Fruit fly (Drosophila melanogaster): ENCODE results near the gene CG42709.

CG42709 gene

DNA sequence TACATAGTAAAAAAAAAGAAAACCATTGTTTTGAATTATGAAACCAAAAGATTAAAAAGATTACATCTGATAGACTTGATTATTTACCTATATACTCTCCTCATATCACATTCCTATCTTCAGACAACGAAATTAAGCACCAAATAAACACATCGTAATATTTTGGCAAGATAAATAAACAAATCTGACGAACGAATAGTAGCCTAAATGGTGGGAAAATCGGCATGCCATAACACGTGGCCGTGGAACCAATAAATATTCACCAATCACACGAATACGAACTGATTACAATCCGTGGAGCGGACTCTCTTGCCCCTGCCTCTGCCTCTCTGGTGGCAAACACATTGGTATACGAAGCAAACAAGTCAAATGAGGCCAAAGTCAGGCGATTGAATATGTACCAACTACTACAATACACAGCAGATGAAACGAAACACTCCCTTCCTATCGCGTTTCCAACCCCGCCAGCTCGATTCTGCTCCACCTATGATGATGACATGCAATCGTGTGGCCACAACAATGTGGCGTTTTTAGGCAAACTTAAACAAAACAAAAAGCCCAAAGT is 6.2 kb downstream of the CG42709 start (continued):
- TF ChIP-seq da (GFP tag; optimal IDR thresholded peaks at IDR 0.05), result no peak
- no peak for TF ChIP-seq CG17328 (GFP tag; IDR thresholded peaks at IDR 0.05)
- peak; percentile 35 for TF ChIP-seq abd-A (tag; optimal IDR thresholded peaks at IDR 0.05)
- no peak for TF ChIP-seq CG33213 (GFP tag; optimal IDR thresholded peaks at IDR 0.05)
- TF ChIP-seq CTCF (GFP tag; optimal IDR thresholded peaks at IDR 0.05), result no peak
- TF ChIP-seq CG12659 (GFP tag; optimal IDR thresholded peaks at IDR 0.05), result no peak
- TF ChIP-seq B-H1 (GFP tag; IDR thresholded peaks at IDR 0.05), result no peak
- TF ChIP-seq Mrtf (GFP tag; IDR thresholded peaks at IDR 0.05), result no peak
- TF ChIP-seq wek (GFP tag; optimal IDR thresholded peaks at IDR 0.05), result peak; percentile 28
- no peak for TF ChIP-seq Ravus (GFP tag; IDR thresholded peaks at IDR 0.05)
- no peak for TF ChIP-seq crp (GFP tag; optimal IDR thresholded peaks at IDR 0.05)
- TF ChIP-seq CG12155 (GFP tag; optimal IDR thresholded peaks at IDR 0.05), result no peak
- TF ChIP-seq Taf1 (GFP tag; IDR thresholded peaks at IDR 0.05), result no peak
- no peak for TF ChIP-seq CG5245 (GFP tag; optimal IDR thresholded peaks at IDR 0.05)
- TF ChIP-seq gro (GFP tag; optimal IDR thresholded peaks at IDR 0.05), result no peak
- peak; percentile 52 for TF ChIP-seq sd (tag; optimal IDR thresholded peaks at IDR 0.05)
- TF ChIP-seq vnd (GFP tag; IDR thresholded peaks at IDR 0.05; ENCODE audit: partially characterized antibody), result no peak
- TF ChIP-seq Pdp1 (GFP tag; optimal IDR thresholded peaks at IDR 0.05), result peak in 1 of 2 experiments; percentile 57
- TF ChIP-seq crol (GFP tag; IDR thresholded peaks at IDR 0.05), result peak; percentile 83
- TF ChIP-seq so (GFP tag; IDR thresholded peaks at IDR 0.05), result peak; percentile 42; the same call in 1 of the 3 replicates
- no peak for TF ChIP-seq CG18476 (GFP tag; optimal IDR thresholded peaks at IDR 0.05)
- no peak for TF ChIP-seq NC2α (GFP tag; optimal IDR thresholded peaks at IDR 0.05)
- TF ChIP-seq CG11723 (GFP tag; optimal IDR thresholded peaks at IDR 0.05), result no peak
- no peak for TF ChIP-seq Dll (GFP tag; IDR thresholded peaks at IDR 0.05; ENCODE audit: partially characterized antibody)
- no peak for TF ChIP-seq tx (GFP tag; optimal IDR thresholded peaks at IDR 0.05)
- no peak for TF ChIP-seq yki (optimal IDR thresholded peaks at IDR 0.05)
- no peak for TF ChIP-seq CG3163 (GFP tag; optimal IDR thresholded peaks at IDR 0.05)
- TF ChIP-seq Antp (GFP tag; optimal IDR thresholded peaks at IDR 0.05), result no peak
- TF ChIP-seq NK7.1 (GFP tag; optimal IDR thresholded peaks at IDR 0.05), result no peak
- TF ChIP-seq Xrp1 (GFP tag; IDR thresholded peaks at IDR 0.05), result no peak
- no peak for TF ChIP-seq CG15601 (tag; optimal IDR thresholded peaks at IDR 0.05)
- no peak for TF ChIP-seq CG6689 (GFP tag; IDR thresholded peaks at IDR 0.05)
- no peak for TF ChIP-seq CG12104 (GFP tag; optimal IDR thresholded peaks at IDR 0.05)
- no peak for TF ChIP-seq CG11093 (GFP tag; IDR thresholded peaks at IDR 0.05)
- TF ChIP-seq Tbp (GFP tag; optimal IDR thresholded peaks at IDR 0.05), result no peak
- TF ChIP-seq CG5180 (GFP tag; optimal IDR thresholded peaks at IDR 0.05), result no peak
- peak; percentile 14 for TF ChIP-seq Meics (GFP tag; optimal IDR thresholded peaks at IDR 0.05)
- no peak for TF ChIP-seq CG17829 (tag; optimal IDR thresholded peaks at IDR 0.05)
- no peak for TF ChIP-seq eve (GFP tag; optimal IDR thresholded peaks at IDR 0.05)
- TF ChIP-seq CG34422 (GFP tag; IDR thresholded peaks at IDR 0.05), result no peak
- no peak for TF ChIP-seq CG17612 (GFP tag; IDR thresholded peaks at IDR 0.05)
- peak; percentile 67; the same call in 1 of the 4 replicates for TF ChIP-seq chinmo (GFP tag; IDR thresholded peaks at IDR 0.05; ENCODE audit: partially characterized antibody)
- no peak for TF ChIP-seq Hr51 (GFP tag; optimal IDR thresholded peaks at IDR 0.05)
- no peak for TF ChIP-seq zfh2 (GFP tag; optimal IDR thresholded peaks at IDR 0.05)
- TF ChIP-seq CG9215 (GFP tag; IDR thresholded peaks at IDR 0.05), result no peak
- no peak for TF ChIP-seq Six4 (GFP tag; optimal IDR thresholded peaks at IDR 0.05)
- TF ChIP-seq esg (GFP tag; conservative IDR thresholded peaks at IDR 0.05), result no peak
- TF ChIP-seq Dbx (GFP tag; IDR thresholded peaks at IDR 0.05), result no peak
- no peak for TF ChIP-seq HLH3B (GFP tag; IDR thresholded peaks at IDR 0.05)
- TF ChIP-seq Lpt (GFP tag; optimal IDR thresholded peaks at IDR 0.05), result no peak
- TF ChIP-seq CG4820 (GFP tag; optimal IDR thresholded peaks at IDR 0.05), result no peak
- TF ChIP-seq H15 (GFP tag; IDR thresholded peaks at IDR 0.05), result no peak
- TF ChIP-seq onecut (GFP tag; IDR thresholded peaks at IDR 0.05), result 0 out of 2 replicates have a peak, but pooled peaks have one; percentile 9
